Fruit fly (Drosophila melanogaster) whole organism, embryonic: ENCODE data around the gene lab.

Source experiments
- Atf-2 ChIP-seq: fragments of 200-800 bp; sonication (Bioruptor generic); optimal IDR thresholded peaks from 2 replicates; lab custom pipeline; 2016; ENCODE audit warnings: missing biosample characterization, missing genetic modification characterization
- B-H2 ChIP-seq: fragments of 200-800 bp; sonication (Bioruptor generic); optimal IDR thresholded peaks from 2 replicates; lab custom pipeline; 2018; ENCODE audit warnings: missing biosample characterization, mild to moderate bottlenecking, missing genetic modification characterization
- BtbVII ChIP-seq: fragments of 200-800 bp; sonication (Bioruptor generic); optimal IDR thresholded peaks from 3 replicates; lab custom pipeline; 2017; ENCODE audit warnings: missing biosample characterization, mild to moderate bottlenecking, missing genetic modification characterization
- CG10565 ChIP-seq: fragments of 200-800 bp; sonication (Bioruptor generic); optimal IDR thresholded peaks from 3 replicates; lab custom pipeline; 2016; ENCODE audit warnings: missing biosample characterization, mild to moderate bottlenecking, missing genetic modification characterization
- CG11504 ChIP-seq: fragments of 200-800 bp; sonication (Bioruptor generic); optimal IDR thresholded peaks from 3 replicates; lab custom pipeline; 2019; ENCODE audit warnings: missing biosample characterization, mild to moderate bottlenecking, missing genetic modification characterization, moderate library complexity
- CG11723 ChIP-seq: fragments of 200-800 bp; sonication (Bioruptor generic); optimal IDR thresholded peaks from 2 replicates; lab custom pipeline; 2017; ENCODE audit warnings: missing biosample characterization, mild to moderate bottlenecking, missing genetic modification characterization
- CG14710 ChIP-seq: fragments of 200-800 bp; sonication (Bioruptor generic); optimal IDR thresholded peaks from 3 replicates; lab custom pipeline; 2019; ENCODE audit warnings: missing biosample characterization, mild to moderate bottlenecking, missing genetic modification characterization, moderate library complexity
- CG14860 ChIP-seq: fragments of 200-800 bp; sonication (Bioruptor generic); IDR thresholded peaks from 3 replicates; pipeline ENCODE4 v1.3.6; 2022; ENCODE audit warnings: missing biosample characterization, missing genetic modification characterization; ENCODE audit not compliant: partially characterized antibody
- CG16813 ChIP-seq: fragments of 200-800 bp; sonication (Bioruptor generic); IDR thresholded peaks from 3 replicates; pipeline ENCODE4 v1.3.6; 2022; ENCODE audit warnings: missing biosample characterization, missing genetic modification characterization; ENCODE audit not compliant: partially characterized antibody
- CG16815 ChIP-seq: fragments of 200-800 bp; sonication (Bioruptor generic); optimal IDR thresholded peaks from 3 replicates; lab custom pipeline; 2017; ENCODE audit warnings: missing biosample characterization, mild to moderate bottlenecking, missing genetic modification characterization
- CG17186 ChIP-seq: fragments of 200-800 bp; sonication (Bioruptor generic); optimal IDR thresholded peaks from 3 replicates; lab custom pipeline; 2017; ENCODE audit warnings: missing biosample characterization, missing genetic modification reagents, missing genetic modification characterization
- CG17829 ChIP-seq: fragments of 200-800 bp; optimal IDR thresholded peaks from 2 replicates; lab custom pipeline; 2019; ENCODE audit warnings: missing biosample characterization, mild to moderate bottlenecking, missing genetic modification characterization, moderate library complexity
- CG2202 ChIP-seq: fragments of 200-800 bp; sonication (Bioruptor generic); optimal IDR thresholded peaks from 2 replicates; lab custom pipeline; 2018; ENCODE audit warnings: missing biosample characterization, mild to moderate bottlenecking, missing genetic modification characterization
- CG3407 ChIP-seq: fragments of 200-800 bp; sonication (Bioruptor generic); optimal IDR thresholded peaks from 2 replicates; lab custom pipeline; 2018; ENCODE audit warnings: missing biosample characterization, mild to moderate bottlenecking, missing genetic modification characterization
- CG3838 ChIP-seq: fragments of 200-800 bp; sonication (Bioruptor generic); optimal IDR thresholded peaks from 3 replicates; lab custom pipeline; 2016; ENCODE audit warnings: missing biosample characterization, missing genetic modification characterization
- CG4854 ChIP-seq: fragments of 200-800 bp; sonication (Bioruptor generic); optimal IDR thresholded peaks from 2 replicates; lab custom pipeline; 2016; ENCODE audit warnings: missing biosample characterization, missing genetic modification characterization, inconsistent platforms
- CG6854 ChIP-seq: fragments of 200-800 bp; sonication (Bioruptor generic); optimal IDR thresholded peaks from 3 replicates; lab custom pipeline; 2017; ENCODE audit warnings: missing biosample characterization, mild to moderate bottlenecking, missing genetic modification characterization
- CG8924 ChIP-seq: fragments of 200-800 bp; optimal IDR thresholded peaks from 3 replicates; lab custom pipeline; 2019; ENCODE audit warnings: missing biosample characterization, mild to moderate bottlenecking, missing genetic modification characterization, moderate library complexity
- CG9727 ChIP-seq: fragments of 200-800 bp; sonication (Bioruptor generic); optimal IDR thresholded peaks from 3 replicates; lab custom pipeline; 2017; ENCODE audit warnings: missing biosample characterization, mild to moderate bottlenecking, missing genetic modification characterization
- CG9876 ChIP-seq: fragments of 200-800 bp; sonication (Bioruptor generic); optimal IDR thresholded peaks from 2 replicates; lab custom pipeline; 2016; ENCODE audit warnings: missing biosample characterization, missing genetic modification characterization
- CG9932 ChIP-seq: fragments of 200-800 bp; sonication (Bioruptor generic); IDR thresholded peaks from 2 replicates; pipeline ENCODE4 v1.3.6; 2022; ENCODE audit warnings: missing biosample characterization, missing genetic modification characterization
- CTCF ChIP-seq: fragments of 200-800 bp; sonication (Bioruptor generic); optimal IDR thresholded peaks from 2 replicates; lab custom pipeline; 2017; ENCODE audit warnings: missing biosample characterization, mild to moderate bottlenecking, missing genetic modification characterization, moderate library complexity
- HLH3B ChIP-seq: fragments of 200-800 bp; sonication (Bioruptor generic); IDR thresholded peaks from 2 replicates; pipeline ENCODE4 v1.3.6; 2022; ENCODE audit warnings: missing biosample characterization, missing genetic modification characterization
- HmgD ChIP-seq: fragments of 200-800 bp; sonication (Bioruptor generic); optimal IDR thresholded peaks from 3 replicates; lab custom pipeline; 2016; ENCODE audit warnings: missing biosample characterization, missing genetic modification characterization
- HmgZ ChIP-seq: fragments of 200-800 bp; sonication (Bioruptor generic); optimal IDR thresholded peaks from 2 replicates; lab custom pipeline; 2018; ENCODE audit warnings: missing biosample characterization, mild to moderate bottlenecking, missing genetic modification characterization
- Hmr ChIP-seq: fragments of 200-800 bp; sonication (Bioruptor generic); optimal IDR thresholded peaks from 3 replicates; lab custom pipeline; 2017; ENCODE audit warnings: mild to moderate bottlenecking, missing biosample characterization, missing genetic modification reagents, missing genetic modification characterization
- Hmx ChIP-seq: fragments of 200-800 bp; sonication (Bioruptor generic); optimal IDR thresholded peaks from 2 replicates; lab custom pipeline; 2016; ENCODE audit warnings: missing biosample characterization, missing genetic modification characterization
- Hr39 ChIP-seq: fragments of >200 bp; optimal IDR thresholded peaks from 2 replicates; lab custom pipeline; 2017
- Nf-YB ChIP-seq: fragments of 200-800 bp; sonication (Bioruptor generic); optimal IDR thresholded peaks from 3 replicates; lab custom pipeline; 2019; ENCODE audit warnings: missing biosample characterization, mild to moderate bottlenecking, missing genetic modification characterization, moderate library complexity
- Sox100B ChIP-seq: fragments of 200-800 bp; sonication (Bioruptor generic); optimal IDR thresholded peaks from 3 replicates; lab custom pipeline; 2018; ENCODE audit warnings: missing biosample characterization, mild to moderate bottlenecking, missing genetic modification characterization
- Sry-δ ChIP-seq: fragments of 200-800 bp; sonication (Bioruptor generic); optimal IDR thresholded peaks from 2 replicates; lab custom pipeline; 2016; ENCODE audit warnings: missing biosample characterization, missing genetic modification characterization
- Tbp ChIP-seq: fragments of >200 bp; optimal IDR thresholded peaks from 2 replicates; lab custom pipeline; 2018; ENCODE audit warnings: missing biosample characterization, missing genetic modification characterization
- Trl ChIP-seq, 3 experiments: fragments of >200 bp in 2 of 3; fragments of 200-800 bp in 1 of 3; sonication (Bioruptor generic) in 1 of 3; optimal IDR thresholded peaks; 2 replicates in 1 of 3; 3 replicates in 2 of 3; lab custom pipeline; 2016 to 2017; ENCODE audit warnings: missing biosample characterization in 1 of 3, missing genetic modification characterization in 1 of 3
- Usf ChIP-seq: fragments of 200-800 bp; sonication (Bioruptor generic); optimal IDR thresholded peaks from 2 replicates; lab custom pipeline; 2017; ENCODE audit warnings: missing genotype, missing biosample characterization, missing genetic modification characterization
- amos ChIP-seq: fragments of 200-800 bp; sonication (Bioruptor generic); IDR thresholded peaks from 2 replicates; pipeline ENCODE4 v1.3.6; 2022; ENCODE audit warnings: missing biosample characterization, missing genetic modification characterization; ENCODE audit not compliant: partially characterized antibody
- chif ChIP-seq, 2 experiments: fragments of 200-800 bp; sonication (Bioruptor generic); optimal IDR thresholded peaks; 3 replicates each; lab custom pipeline; 2016; ENCODE audit warnings: missing biosample characterization in 2 of 2, missing genetic modification characterization in 2 of 2
- chn ChIP-seq: fragments of 200-800 bp; sonication (Bioruptor generic); optimal IDR thresholded peaks from 2 replicates; lab custom pipeline; 2016; ENCODE audit warnings: missing biosample characterization, missing genetic modification characterization
- dan ChIP-seq: fragments of 200-800 bp; sonication (Bioruptor generic); IDR thresholded peaks from 2 replicates; pipeline ENCODE4 v1.3.6; 2022; ENCODE audit warnings: missing biosample characterization, missing genetic modification characterization
- danr ChIP-seq: fragments of 200-800 bp; sonication (Bioruptor generic); IDR thresholded peaks from 2 replicates; pipeline ENCODE4 v1.3.6; 2022; ENCODE audit warnings: missing biosample characterization, missing genetic modification characterization
- ems ChIP-seq: fragments of 200-800 bp; sonication (Bioruptor generic); optimal IDR thresholded peaks from 3 replicates; lab custom pipeline; 2016; ENCODE audit warnings: missing biosample characterization, missing genetic modification characterization
- h ChIP-seq: fragments of >200 bp; optimal IDR thresholded peaks from 2 replicates; lab custom pipeline; 2017
- nau ChIP-seq: fragments of 200-800 bp; sonication (Bioruptor generic); optimal IDR thresholded peaks from 3 replicates; lab custom pipeline; 2017; ENCODE audit warnings: missing biosample characterization, mild to moderate bottlenecking, missing genetic modification characterization, missing genetic modification reagents
- pfk ChIP-seq: fragments of 200-800 bp; sonication (Bioruptor generic); optimal IDR thresholded peaks from 2 replicates; lab custom pipeline; 2018; ENCODE audit warnings: missing biosample characterization, mild to moderate bottlenecking, missing genetic modification characterization, moderate library complexity
- pho ChIP-seq: fragments of 200-800 bp; sonication (Bioruptor generic); optimal IDR thresholded peaks from 2 replicates; lab custom pipeline; 2016; ENCODE audit warnings: missing biosample characterization, missing genetic modification characterization
- prd ChIP-seq, 3 experiments: fragments of >200 bp in 2 of 3; fragments of 200-800 bp in 1 of 3; sonication (Bioruptor generic) in 1 of 3; optimal IDR thresholded peaks in 2 of 3; IDR thresholded peaks in 1 of 3; 2 replicates in 2 of 3; 3 replicates in 1 of 3; pipeline versions ENCODE4 v1.3.6 to Lab custom; 2017 to 2022; ENCODE audit warnings: missing biosample characterization in 1 of 3, missing genetic modification characterization in 1 of 3
- row ChIP-seq: fragments of 200-800 bp; sonication (Bioruptor generic); IDR thresholded peaks from 3 replicates; pipeline ENCODE4 v1.3.6; 2022; ENCODE audit warnings: missing biosample characterization, missing genetic modification characterization
- stc ChIP-seq: fragments of 200-800 bp; sonication (Bioruptor generic); IDR thresholded peaks from 2 replicates; pipeline ENCODE4 v1.3.6; 2022; ENCODE audit warnings: missing biosample characterization, missing genetic modification characterization
- tll ChIP-seq, 2 experiments: fragments of 200-800 bp in 1 of 2; fragments of >200 bp in 1 of 2; sonication (Bioruptor generic) in 1 of 2; optimal IDR thresholded peaks; 2 replicates each; lab custom pipeline; 2017 to 2019; ENCODE audit warnings: missing biosample characterization in 2 of 2, missing genetic modification characterization in 2 of 2, mild to moderate bottlenecking in 1 of 2, moderate library complexity in 1 of 2
- yki ChIP-seq: fragments of >200 bp; optimal IDR thresholded peaks from 3 replicates; lab custom pipeline; 2018
- zfh2 ChIP-seq: fragments of 200-800 bp; sonication (Bioruptor generic); optimal IDR thresholded peaks from 2 replicates; lab custom pipeline; 2016; ENCODE audit warnings: missing biosample characterization, missing genetic modification characterization

lab gene

dm6 chr3R:6662613-6663288, 15.6 kb downstream of the lab start (continued):
- TF ChIP-seq pfk (GFP tag; lab: Kevin White, UChicago) (no peak), prd (optimal IDR thresholded peaks at IDR 0.05; lab: Kevin White, UChicago) (no peak), prd (GFP tag; IDR thresholded peaks at IDR 0.05; lab: Robert Waterston, UW) (peak; percentile 63; the same call in 2 of the 3 replicates), pho (no peak), ems (no peak), Hr39 (lab: Kevin White, UChicago) (peak; percentile 65), stc (GFP tag; lab: Robert Waterston, UW) (no peak), CG17829 (tag; lab: Kevin White, UChicago) (peak; percentile 9), chn (no peak), CG6854 (GFP tag; lab: Kevin White, UChicago) (no peak), dan (GFP tag; lab: Robert Waterston, UW) (no peak), Tbp (GFP tag; lab: Kevin White, UChicago) (no peak), CG16813 (GFP tag; lab: Robert Waterston, UW) (0 out of 3 replicates have a peak, but pooled peaks have one; percentile 21), HmgD (GFP tag; lab: Kevin White, UChicago) (no peak), CG14710 (peak; percentile 31), CG11723 (no peak), CG17186 (GFP tag; lab: Kevin White, UChicago) (no peak), amos (GFP tag; lab: Robert Waterston, UW) (0 out of 2 replicates have a peak, but pooled peaks have one; percentile 4), h (lab: Kevin White, UChicago) (no peak), BtbVII (GFP tag; lab: Kevin White, UChicago) (no peak), CG11504 (no peak), CG9727 (peak; percentile 35), Usf (GFP tag; lab: Kevin White, UChicago) (no peak), CG8924 (peak; percentile 13), HmgZ (tag; lab: Kevin White, UChicago) (no peak), chif (GFP tag; optimal IDR thresholded peaks at IDR 0.05; lab: Kevin White, UChicago) (peak in 1 of 2 experiments; percentile 14), B-H2 (GFP tag; lab: Kevin White, UChicago) (no peak), Hmx (GFP tag; lab: Kevin White, UChicago) (no peak), Nf-YB (GFP tag; lab: Kevin White, UChicago) (no peak), CG16815 (no peak), CG3838 (no peak), CG9932 (0 out of 2 replicates have a peak, but pooled peaks have one; percentile 37), HLH3B (GFP tag; lab: Robert Waterston, UW) (no peak), Sry-δ (GFP tag; lab: Kevin White, UChicago) (no peak), CG10565 (no peak), CG4854 (GFP tag; lab: Kevin White, UChicago) (no peak), nau (GFP tag; lab: Kevin White, UChicago) (no peak), zfh2 (GFP tag; lab: Kevin White, UChicago) (no peak), CG9876 (GFP tag; lab: Kevin White, UChicago) (no peak), row (0 out of 3 replicates have a peak, but pooled peaks have one; percentile 15), Sox100B (no peak), tll (GFP tag; optimal IDR thresholded peaks at IDR 0.05; lab: Kevin White, UChicago) (peak in 1 of 2 experiments; percentile 46), CG2202 (tag; lab: Kevin White, UChicago) (no peak), danr (GFP tag; lab: Robert Waterston, UW) (no peak), Trl (optimal IDR thresholded peaks at IDR 0.05; lab: Kevin White, UChicago) (no peak), Trl (GFP tag; optimal IDR thresholded peaks at IDR 0.05; lab: Kevin White, UChicago) (no peak), Atf-2 (GFP tag; lab: Kevin White, UChicago) (no peak), CG14860 (GFP tag; lab: Robert Waterston, UW) (no peak), CG3407 (GFP tag; lab: Kevin White, UChicago) (no peak), Hmr (GFP tag; lab: Kevin White, UChicago) (no peak), CTCF (GFP tag; lab: Kevin White, UChicago) (no peak), yki (lab: Kevin White, UChicago) (no peak)
